Fruit fly (Drosophila melanogaster): Measurements from ENCODE around the gene CG31674.

CG31674 gene

dm6 chr2L:20802839-20803238 is 28.2 kb upstream of the CG31674 start (continued):
- TF ChIP-seq CG11093 (GFP tag; IDR thresholded peaks at IDR 0.05) (no peak), dmrt99B (tag; optimal IDR thresholded peaks at IDR 0.05) (peak; percentile 17), Ets65A (GFP tag) (no peak), CG1603 (tag; optimal IDR thresholded peaks at IDR 0.05) (peak; percentile 24), CG13123 (GFP tag; optimal IDR thresholded peaks at IDR 0.05) (no peak), CG3163 (GFP tag; optimal IDR thresholded peaks at IDR 0.05) (no peak), Lpt (GFP tag; optimal IDR thresholded peaks at IDR 0.05) (no peak), Dad (GFP tag; optimal IDR thresholded peaks at IDR 0.05) (no peak), CG7987 (GFP tag; optimal IDR thresholded peaks at IDR 0.05) (no peak), kni (GFP tag; optimal IDR thresholded peaks at IDR 0.05) (no peak), Awh (GFP tag; IDR thresholded peaks at IDR 0.05) (peak; percentile 17; the same call in 1 of the 2 replicates), Camta (GFP tag; optimal IDR thresholded peaks at IDR 0.05) (no peak)

dm6 chr2L:20803733-20804164 is 27.3 kb upstream of the CG31674 start:
- TF ChIP-seq toy (GFP tag; IDR thresholded peaks at IDR 0.05) (0 out of 2 replicates have a peak, but pooled peaks have one; percentile 47), CG31224 (GFP tag; IDR thresholded peaks at IDR 0.05) (peak; percentile 27; the same call in 1 of the 2 replicates), CG12071 (GFP tag; optimal IDR thresholded peaks at IDR 0.05) (peak; percentile 18), cg (GFP tag; optimal IDR thresholded peaks at IDR 0.05) (peak; percentile 38), Hr51 (GFP tag; optimal IDR thresholded peaks at IDR 0.05) (peak in 1 of 2 experiments; percentile 26), CG6654 (GFP tag; optimal IDR thresholded peaks at IDR 0.05) (no peak), Sox100B (GFP tag; optimal IDR thresholded peaks at IDR 0.05) (no peak), pros (GFP tag; optimal IDR thresholded peaks at IDR 0.05) (peak; percentile 83), crol (GFP tag; IDR thresholded peaks at IDR 0.05) (peak; percentile 91), esg (GFP tag; conservative IDR thresholded peaks at IDR 0.05) (no peak), z (GFP tag; IDR thresholded peaks at IDR 0.05) (no peak), Deaf1 (tag; optimal IDR thresholded peaks at IDR 0.05) (peak; percentile 31), HLH4C (GFP tag; IDR thresholded peaks at IDR 0.05; ENCODE audit: partially characterized antibody) (0 out of 3 replicates have a peak, but pooled peaks have one; percentile 29), CG2199 (GFP tag; IDR thresholded peaks at IDR 0.05) (peak; percentile 78; the same call in 2 of the 3 replicates), amos (GFP tag; IDR thresholded peaks at IDR 0.05; ENCODE audit: partially characterized antibody) (0 out of 2 replicates have a peak, but pooled peaks have one; percentile 27), CG32767 (GFP tag; IDR thresholded peaks at IDR 0.05) (0 out of 2 replicates have a peak, but pooled peaks have one; percentile 5), CG32772 (GFP tag; IDR thresholded peaks at IDR 0.05) (0 out of 2 replicates have a peak, but pooled peaks have one; percentile 8), CG13894 (tag; optimal IDR thresholded peaks at IDR 0.05) (peak; percentile 48), sr (GFP tag; IDR thresholded peaks at IDR 0.05) (peak; percentile 54; the same call in 1 of the 3 replicates), kni (GFP tag; optimal IDR thresholded peaks at IDR 0.05) (peak; percentile 12), chinmo (GFP tag; IDR thresholded peaks at IDR 0.05; ENCODE audit: partially characterized antibody) (peak; percentile 78; the same call in 2 of the 4 replicates), CG18599 (GFP tag; optimal IDR thresholded peaks at IDR 0.05) (peak; percentile 25), sd (tag; optimal IDR thresholded peaks at IDR 0.05) (peak; percentile 65), lab (GFP tag; optimal IDR thresholded peaks at IDR 0.05) (peak; percentile 7), abd-A (tag; optimal IDR thresholded peaks at IDR 0.05) (peak; percentile 80), CG4360 (GFP tag; IDR thresholded peaks at IDR 0.05) (peak; percentile 63), Pdp1 (GFP tag; optimal IDR thresholded peaks at IDR 0.05) (peak in 1 of 2 experiments; percentile 47), Lim3 (GFP tag; IDR thresholded peaks at IDR 0.05) (no peak), Antp (GFP tag; optimal IDR thresholded peaks at IDR 0.05) (no peak), Trl (optimal IDR thresholded peaks at IDR 0.05) (peak; percentile 45 to 52), Trl (GFP tag; optimal IDR thresholded peaks at IDR 0.05) (no peak), ttk (GFP tag; IDR thresholded peaks at IDR 0.05) (peak; percentile 58; the same call in 1 of the 2 replicates), Optix (GFP tag; IDR thresholded peaks at IDR 0.05) (no peak), scrt (GFP tag; optimal IDR thresholded peaks at IDR 0.05) (peak; percentile 99), CG7963 (GFP tag; IDR thresholded peaks at IDR 0.05; ENCODE audit: partially characterized antibody) (no peak), CG17802 (tag; optimal IDR thresholded peaks at IDR 0.05) (no peak), seq (GFP tag; IDR thresholded peaks at IDR 0.05) (peak; percentile 31; the same call in 1 of the 2 replicates), ems (GFP tag; optimal IDR thresholded peaks at IDR 0.05) (no peak)

Measured in whole organism, embryonic.